Fruit fly (Drosophila melanogaster) whole organism, embryonic: Measurements from ENCODE around the gene bmm.

ENCODE experiments used
- C15 ChIP-seq: fragments of 200-800 bp; sonication (Bioruptor generic); IDR thresholded peaks from 3 replicates; pipeline ENCODE4 v1.3.6; 2022; ENCODE audit warnings: missing biosample characterization, missing genetic modification characterization
- CG10959 ChIP-seq: fragments of 200-800 bp; sonication (Bioruptor generic); IDR thresholded peaks from 2 replicates; pipeline ENCODE4 v1.3.6; 2022; ENCODE audit warnings: missing biosample characterization, missing genetic modification characterization
- CG11085 ChIP-seq: fragments of 200-800 bp; sonication (Bioruptor generic); IDR thresholded peaks from 2 replicates; pipeline ENCODE4 v1.3.6; 2022; ENCODE audit warnings: missing biosample characterization, missing genetic modification characterization
- CG13894 ChIP-seq: fragments of 200-800 bp; sonication (Bioruptor generic); optimal IDR thresholded peaks from 3 replicates; lab custom pipeline; 2018; ENCODE audit warnings: missing biosample characterization, mild to moderate bottlenecking, missing genetic modification characterization, moderate library complexity
- CG14014 ChIP-seq: fragments of 200-800 bp; sonication (Bioruptor generic); IDR thresholded peaks from 2 replicates; pipeline ENCODE4 v1.3.6; 2022; ENCODE audit warnings: missing biosample characterization, missing genetic modification characterization
- CG15269 ChIP-seq: fragments of 200-800 bp; sonication (Bioruptor generic); optimal IDR thresholded peaks from 2 replicates; lab custom pipeline; 2018; ENCODE audit warnings: missing biosample characterization, mild to moderate bottlenecking, missing genetic modification characterization, moderate library complexity
- CG15479 ChIP-seq: fragments of 200-800 bp; sonication (Bioruptor generic); optimal IDR thresholded peaks from 3 replicates; lab custom pipeline; 2019; ENCODE audit warnings: missing biosample characterization, mild to moderate bottlenecking, missing genetic modification characterization, moderate library complexity
- CG1647 ChIP-seq: fragments of 200-800 bp; sonication (Bioruptor generic); optimal IDR thresholded peaks from 3 replicates; lab custom pipeline; 2016; ENCODE audit warnings: missing biosample characterization, missing genetic modification characterization
- CG17568 ChIP-seq: fragments of 200-800 bp; sonication (Bioruptor generic); optimal IDR thresholded peaks from 2 replicates; lab custom pipeline; 2018; ENCODE audit warnings: missing biosample characterization, mild to moderate bottlenecking, missing genetic modification characterization, moderate library complexity
- CG18619 ChIP-seq: fragments of 200-800 bp; sonication (Bioruptor generic); optimal IDR thresholded peaks from 3 replicates; lab custom pipeline; 2017; ENCODE audit warnings: missing biosample characterization, mild to moderate bottlenecking, missing genetic modification characterization
- CG2120 ChIP-seq: fragments of 200-800 bp; sonication (Bioruptor generic); optimal IDR thresholded peaks from 3 replicates; lab custom pipeline; 2016; ENCODE audit warnings: missing biosample characterization, missing genetic modification characterization
- CG2889 ChIP-seq: fragments of 200-800 bp; sonication (Bioruptor generic); IDR thresholded peaks from 3 replicates; pipeline ENCODE4 v1.3.6; 2022; ENCODE audit warnings: missing biosample characterization, missing genetic modification characterization
- CG31365 ChIP-seq: fragments of 200-800 bp; sonication (Bioruptor generic); optimal IDR thresholded peaks from 2 replicates; lab custom pipeline; 2018; ENCODE audit warnings: missing biosample characterization, mild to moderate bottlenecking, missing genetic modification characterization
- CG33213 ChIP-seq: fragments of 200-800 bp; sonication (Bioruptor generic); optimal IDR thresholded peaks from 3 replicates; lab custom pipeline; 2016; ENCODE audit warnings: missing biosample characterization, missing genetic modification characterization
- CG42726 ChIP-seq: fragments of 200-800 bp; sonication (Bioruptor generic); IDR thresholded peaks from 2 replicates; pipeline ENCODE4 v1.3.6; 2022; ENCODE audit warnings: missing biosample characterization, missing genetic modification characterization; ENCODE audit not compliant: partially characterized antibody
- CG4282 ChIP-seq: fragments of 200-800 bp; sonication (Bioruptor generic); optimal IDR thresholded peaks from 2 replicates; lab custom pipeline; 2016; ENCODE audit warnings: missing biosample characterization, missing genetic modification characterization
- CG8089 ChIP-seq: fragments of 200-800 bp; sonication (Bioruptor generic); optimal IDR thresholded peaks from 3 replicates; lab custom pipeline; 2016; ENCODE audit warnings: missing biosample characterization, missing genetic modification characterization
- CG9932 ChIP-seq: fragments of 200-800 bp; sonication (Bioruptor generic); IDR thresholded peaks from 2 replicates; pipeline ENCODE4 v1.3.6; 2022; ENCODE audit warnings: missing biosample characterization, missing genetic modification characterization
- CkIIα-i1 ChIP-seq: fragments of 200-800 bp; sonication (Bioruptor generic); IDR thresholded peaks from 2 replicates; pipeline ENCODE4 v1.3.6; 2022; ENCODE audit warnings: missing biosample characterization, missing genetic modification characterization
- Hr39 ChIP-seq: fragments of >200 bp; optimal IDR thresholded peaks from 2 replicates; lab custom pipeline; 2017
- Lhr ChIP-seq: fragments of 200-800 bp; sonication (Bioruptor generic); optimal IDR thresholded peaks from 3 replicates; lab custom pipeline; 2017; ENCODE audit warnings: mild to moderate bottlenecking, missing biosample characterization, missing genetic modification reagents, missing genetic modification characterization
- MBD-R2 ChIP-seq: fragments of 200-800 bp; sonication (Bioruptor generic); IDR thresholded peaks from 2 replicates; pipeline ENCODE4 v1.3.6; 2022; ENCODE audit warnings: missing biosample characterization, missing genetic modification characterization
- MESR4 ChIP-seq: fragments of 200-800 bp; sonication (Bioruptor generic); optimal IDR thresholded peaks from 2 replicates; lab custom pipeline; 2018; ENCODE audit warnings: missing biosample characterization, mild to moderate bottlenecking, missing genetic modification characterization, moderate library complexity
- Max ChIP-seq: fragments of 200-800 bp; sonication (Bioruptor generic); optimal IDR thresholded peaks from 2 replicates; lab custom pipeline; 2016; ENCODE audit warnings: missing biosample characterization, mild to moderate bottlenecking, missing genetic modification characterization
- Nf-YA ChIP-seq: fragments of 200-800 bp; sonication (Bioruptor generic); IDR thresholded peaks from 2 replicates; pipeline ENCODE4 v1.3.6; 2022; ENCODE audit warnings: missing biosample characterization, missing genetic modification characterization
- Poxn ChIP-seq: fragments of 200-800 bp; sonication (Bioruptor generic); IDR thresholded peaks from 2 replicates; pipeline ENCODE4 v1.3.6; 2022; ENCODE audit warnings: missing biosample characterization, missing genetic modification characterization
- Sin3A ChIP-seq: fragments of >200 bp; optimal IDR thresholded peaks from 2 replicates; lab custom pipeline; 2018
- Stat92E ChIP-seq, 3 experiments: fragments of >200 bp in 2 of 3; fragments of 200-800 bp in 1 of 3; sonication (Bioruptor generic) in 1 of 3; optimal IDR thresholded peaks; 2 replicates each; lab custom pipeline; 2017 to 2019; ENCODE audit warnings: missing biosample characterization in 3 of 3, missing genetic modification characterization in 3 of 3, mild to moderate bottlenecking in 1 of 3, moderate library complexity in 1 of 3
- Trl ChIP-seq, 3 experiments: fragments of >200 bp in 2 of 3; fragments of 200-800 bp in 1 of 3; sonication (Bioruptor generic) in 1 of 3; optimal IDR thresholded peaks; 2 replicates in 1 of 3; 3 replicates in 2 of 3; lab custom pipeline; 2016 to 2017; ENCODE audit warnings: missing biosample characterization in 1 of 3, missing genetic modification characterization in 1 of 3
- Vsx1 ChIP-seq: fragments of 200-800 bp; sonication (Bioruptor generic); optimal IDR thresholded peaks from 2 replicates; lab custom pipeline; 2017; ENCODE audit warnings: missing biosample characterization, mild to moderate bottlenecking, missing genetic modification characterization, missing genetic modification reagents
- az2 ChIP-seq: fragments of 200-800 bp; sonication (Bioruptor generic); optimal IDR thresholded peaks from 3 replicates; lab custom pipeline; 2016; ENCODE audit warnings: missing biosample characterization, missing genetic modification characterization
- bigmax ChIP-seq: fragments of 200-800 bp; sonication (Bioruptor generic); optimal IDR thresholded peaks from 2 replicates; lab custom pipeline; 2018; ENCODE audit warnings: missing biosample characterization, mild to moderate bottlenecking, missing genetic modification characterization
- cad ChIP-seq: fragments of >200 bp; optimal IDR thresholded peaks from 2 replicates; lab custom pipeline; 2017; ENCODE audit warnings: missing biosample characterization, missing genetic modification characterization
- chinmo ChIP-seq: fragments of 200-800 bp; sonication (Bioruptor generic); IDR thresholded peaks from 4 replicates; pipeline ENCODE4 v1.3.6; 2022; ENCODE audit warnings: missing biosample characterization, missing genetic modification characterization; ENCODE audit not compliant: partially characterized antibody
- chm ChIP-seq: fragments of 200-800 bp; sonication (Bioruptor generic); IDR thresholded peaks from 2 replicates; pipeline ENCODE4 v1.3.6; 2022; ENCODE audit warnings: missing biosample characterization, missing genetic modification characterization
- dysf ChIP-seq: fragments of 200-800 bp; sonication (Bioruptor generic); IDR thresholded peaks from 3 replicates; pipeline ENCODE4 v1.3.6; 2022; ENCODE audit warnings: missing biosample characterization, missing genetic modification characterization
- fd64A ChIP-seq: fragments of 200-800 bp; sonication (Bioruptor generic); optimal IDR thresholded peaks from 3 replicates; lab custom pipeline; 2018; ENCODE audit warnings: missing biosample characterization, mild to moderate bottlenecking, missing genetic modification characterization
- gem ChIP-seq: fragments of 200-800 bp; sonication (Bioruptor generic); optimal IDR thresholded peaks from 2 replicates; lab custom pipeline; 2019; ENCODE audit warnings: missing biosample characterization, mild to moderate bottlenecking, missing genetic modification characterization, moderate library complexity
- grau ChIP-seq: fragments of 200-800 bp; optimal IDR thresholded peaks from 3 replicates; lab custom pipeline; 2019; ENCODE audit warnings: missing biosample characterization, mild to moderate bottlenecking, missing genetic modification characterization, moderate library complexity
- ham ChIP-seq: fragments of 200-800 bp; sonication (Bioruptor generic); IDR thresholded peaks from 2 replicates; pipeline ENCODE4 v1.3.6; 2022; ENCODE audit warnings: missing biosample characterization, missing genetic modification characterization
- pita ChIP-seq: fragments of 200-800 bp; sonication (Bioruptor generic); optimal IDR thresholded peaks from 2 replicates; lab custom pipeline; 2017; ENCODE audit warnings: missing biosample characterization, mild to moderate bottlenecking, missing genetic modification characterization
- sim ChIP-seq: fragments of 200-800 bp; sonication (Bioruptor generic); IDR thresholded peaks from 2 replicates; pipeline ENCODE4 v1.3.6; 2022; ENCODE audit warnings: missing biosample characterization, missing genetic modification characterization
- so ChIP-seq: fragments of 200-800 bp; sonication (Bioruptor generic); IDR thresholded peaks from 3 replicates; pipeline ENCODE4 v1.3.6; 2022; ENCODE audit warnings: missing biosample characterization, missing genetic modification characterization
- sqz ChIP-seq: fragments of 200-800 bp; sonication (Bioruptor generic); optimal IDR thresholded peaks from 3 replicates; lab custom pipeline; 2018; ENCODE audit warnings: missing biosample characterization, mild to moderate bottlenecking, missing genetic modification characterization
- sug ChIP-seq: fragments of 200-800 bp; optimal IDR thresholded peaks from 2 replicates; lab custom pipeline; 2019; ENCODE audit warnings: missing biosample characterization, mild to moderate bottlenecking, missing genetic modification characterization, moderate library complexity
- tll ChIP-seq, 2 experiments: fragments of 200-800 bp in 1 of 2; fragments of >200 bp in 1 of 2; sonication (Bioruptor generic) in 1 of 2; optimal IDR thresholded peaks; 2 replicates each; lab custom pipeline; 2017 to 2019; ENCODE audit warnings: missing biosample characterization in 2 of 2, missing genetic modification characterization in 2 of 2, mild to moderate bottlenecking in 1 of 2, moderate library complexity in 1 of 2
- trem ChIP-seq: fragments of 200-800 bp; optimal IDR thresholded peaks from 3 replicates; lab custom pipeline; 2019; ENCODE audit warnings: missing biosample characterization, mild to moderate bottlenecking, missing genetic modification characterization, moderate library complexity
- trh ChIP-seq: fragments of 200-800 bp; sonication (Bioruptor generic); optimal IDR thresholded peaks from 2 replicates; lab custom pipeline; 2016; ENCODE audit warnings: missing biosample characterization, missing genetic modification characterization

Gene bmm

DNA sequence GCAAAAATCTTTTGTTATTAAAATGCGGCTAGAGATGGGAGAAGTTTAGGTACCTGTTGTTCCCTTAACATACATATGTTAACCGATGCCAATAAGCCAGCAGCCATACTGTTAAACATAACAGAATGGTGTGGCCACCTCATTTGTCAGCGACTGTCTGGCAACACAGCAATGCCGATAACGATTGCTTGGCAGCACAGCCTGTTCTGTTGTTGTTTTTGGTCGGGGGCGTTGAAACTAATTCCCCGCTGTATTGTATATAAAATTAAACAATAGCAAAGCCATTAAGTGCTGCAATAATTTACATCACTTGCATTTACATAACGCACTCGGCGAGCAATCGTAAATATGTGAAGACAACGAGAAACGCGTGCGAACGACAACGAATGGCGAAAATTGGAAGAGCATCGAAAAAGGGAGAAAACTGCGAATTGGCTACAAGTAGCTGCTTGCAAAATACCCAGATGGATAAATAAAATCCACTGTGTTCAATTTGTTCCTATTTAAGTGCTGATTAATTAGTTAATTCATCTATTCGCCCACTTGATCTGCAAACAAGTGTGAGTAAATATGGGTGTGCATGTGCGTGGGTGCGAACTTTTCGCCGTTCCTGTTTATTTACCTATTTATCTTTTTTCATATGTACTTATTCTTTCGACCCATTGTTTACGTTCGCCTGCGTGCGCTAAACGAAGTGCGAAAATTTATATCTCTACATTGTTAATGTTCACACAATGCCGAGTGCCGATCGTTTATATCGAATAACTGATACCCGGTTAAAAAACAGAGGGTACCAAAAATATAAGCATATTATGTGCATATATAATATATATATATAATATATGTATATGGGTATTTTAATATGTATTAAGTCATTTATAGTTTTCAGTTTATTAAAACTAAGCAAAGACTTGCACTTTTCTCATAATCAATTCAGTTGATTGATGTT is 24.1 kb downstream of the bmm start, which contains the start of the genes Tsen34 and Mgat4a (continued):
- TF ChIP-seq Hr39 (lab: Kevin White, UChicago) (no peak), CG42726 (GFP tag; lab: Robert Waterston, UW) (no peak), sug (tag; lab: Kevin White, UChicago) (no peak), MESR4 (GFP tag; lab: Kevin White, UChicago) (peak; percentile 84), sqz (GFP tag; lab: Kevin White, UChicago) (no peak), CG2889 (GFP tag; lab: Robert Waterston, UW) (0 out of 3 replicates have a peak, but pooled peaks have one; percentile 30), Max (GFP tag; lab: Kevin White, UChicago) (peak; percentile 53), sim (no peak), chm (GFP tag; lab: Robert Waterston, UW) (peak; percentile 14; the same call in 1 of the 2 replicates), Stat92E (GFP tag; optimal IDR thresholded peaks at IDR 0.05; lab: Kevin White, UChicago) (peak in 1 of 3 experiments; percentile 37), CG33213 (GFP tag; lab: Kevin White, UChicago) (no peak), CG10959 (GFP tag; lab: Robert Waterston, UW) (no peak), az2 (GFP tag; lab: Kevin White, UChicago) (no peak), Lhr (no peak), CkIIα-i1 (GFP tag; lab: Robert Waterston, UW) (no peak), Nf-YA (GFP tag; lab: Robert Waterston, UW) (0 out of 2 replicates have a peak, but pooled peaks have one; percentile 38), C15 (0 out of 3 replicates have a peak, but pooled peaks have one; percentile 31), tll (GFP tag; optimal IDR thresholded peaks at IDR 0.05; lab: Kevin White, UChicago) (peak in 1 of 2 experiments; percentile 55), Poxn (GFP tag; lab: Robert Waterston, UW) (no peak), CG15269 (tag; lab: Kevin White, UChicago) (no peak), cad (no peak), Trl (optimal IDR thresholded peaks at IDR 0.05; lab: Kevin White, UChicago) (no peak), Trl (GFP tag; optimal IDR thresholded peaks at IDR 0.05; lab: Kevin White, UChicago) (peak; percentile 32), grau (tag; lab: Kevin White, UChicago) (no peak), fd64A (GFP tag; lab: Kevin White, UChicago) (no peak), CG8089 (peak; percentile 3), dysf (GFP tag; lab: Robert Waterston, UW) (peak; percentile 41; the same call in 1 of the 3 replicates), CG17568 (no peak), CG1647 (peak; percentile 57), CG9932 (GFP tag; lab: Robert Waterston, UW) (peak; percentile 71), so (GFP tag; lab: Robert Waterston, UW) (peak; percentile 43; the same call in 1 of the 3 replicates), Sin3A (lab: Kevin White, UChicago) (peak; percentile 52), trh (GFP tag; lab: Kevin White, UChicago) (no peak), CG14014 (GFP tag; lab: Robert Waterston, UW) (peak; percentile 79), CG13894 (no peak), trem (peak; percentile 58), CG15479 (GFP tag; lab: Kevin White, UChicago) (peak; percentile 43), gem (tag; lab: Kevin White, UChicago) (no peak), pita (no peak), ham (GFP tag; lab: Robert Waterston, UW) (no peak), Vsx1 (GFP tag; lab: Kevin White, UChicago) (no peak), chinmo (GFP tag; lab: Robert Waterston, UW) (0 out of 4 replicates have a peak, but pooled peaks have one; percentile 65), CG18619 (GFP tag; lab: Kevin White, UChicago) (peak; percentile 62), CG4282 (GFP tag; lab: Kevin White, UChicago) (no peak), CG31365 (no peak), bigmax (GFP tag; lab: Kevin White, UChicago) (peak; percentile 6), MBD-R2 (GFP tag; lab: Robert Waterston, UW) (no peak; the same call in none of the 2 replicates), CG2120 (GFP tag; lab: Kevin White, UChicago) (peak; percentile 71), CG11085 (GFP tag; lab: Robert Waterston, UW) (0 out of 2 replicates have a peak, but pooled peaks have one; percentile 33)
